Worm (Caenorhabditis elegans): ENCODE measurements around the gene F09E5.14.

The F09E5.14 gene

ce11 chrII:5321718-5322286 is 22.9 kb downstream of the F09E5.14 start:
- TF ChIP-seq rec-8 (tag; optimal IDR thresholded peaks at IDR 0.05) (no peak), attf-3 (GFP tag; conservative IDR thresholded peaks at IDR 0.05) (no peak), egrh-3 (GFP tag; IDR thresholded peaks at IDR 0.05) (peak; percentile 94), nhr-179 (tag; optimal IDR thresholded peaks at IDR 0.05) (no peak), ztf-22 (GFP tag; optimal IDR thresholded peaks at IDR 0.05) (peak; percentile 10), nhr-80 (tag; optimal IDR thresholded peaks at IDR 0.05) (peak; percentile 84), T26A5.8 (tag; optimal IDR thresholded peaks at IDR 0.05) (no peak), F10E7.11 (tag; optimal IDR thresholded peaks at IDR 0.05) (no peak), nhr-120 (GFP tag; IDR thresholded peaks at IDR 0.05) (no peak), ccch-3 (GFP tag; optimal IDR thresholded peaks at IDR 0.05) (no peak), ceh-27 (GFP tag; optimal IDR thresholded peaks at IDR 0.05) (peak; percentile 62), T07F8.4 (tag; optimal IDR thresholded peaks at IDR 0.05) (no peak), lin-40 (tag; optimal IDR thresholded peaks at IDR 0.05) (peak; percentile 55), ztf-25 (GFP tag; IDR thresholded peaks at IDR 0.05) (no peak), rpc-1 (optimal IDR thresholded peaks at IDR 0.05) (no peak), rpc-1 (tag; optimal IDR thresholded peaks at IDR 0.05) (no peak), F22D6.2 (tag; optimal IDR thresholded peaks at IDR 0.05) (no peak), efl-1 (GFP tag; optimal IDR thresholded peaks at IDR 0.05) (no peak), akir-1 (GFP tag; optimal IDR thresholded peaks at IDR 0.05) (no peak), lag-1 (GFP tag; IDR thresholded peaks at IDR 0.05) (no peak), hsf-1 (GFP tag; IDR thresholded peaks at IDR 0.05) (no peak), Y53F4B.3 (GFP tag; IDR thresholded peaks at IDR 0.05) (no peak), snpc-4 (GFP tag; optimal IDR thresholded peaks at IDR 0.05) (no peak), snpc-4 (tag; optimal IDR thresholded peaks at IDR 0.05) (no peak), egl-44 (GFP tag; IDR thresholded peaks at IDR 0.05) (no peak), him-1 (tag; optimal IDR thresholded peaks at IDR 0.05) (no peak), ekl-4 (GFP tag; IDR thresholded peaks at IDR 0.05) (no peak), lin-54 (GFP tag; optimal IDR thresholded peaks at IDR 0.05) (peak; percentile 31), ceh-100 (GFP tag; IDR thresholded peaks at IDR 0.05) (no peak), tbx-9 (tag; optimal IDR thresholded peaks at IDR 0.05; ENCODE audit: borderline replicate concordance) (no peak), pbrm-1 (GFP tag; IDR thresholded peaks at IDR 0.05) (no peak), let-607 (tag; optimal IDR thresholded peaks at IDR 0.05) (peak in 1 of 2 experiments; percentile 22), xnd-1 (tag; optimal IDR thresholded peaks at IDR 0.05) (no peak), attf-5 (GFP tag; optimal IDR thresholded peaks at IDR 0.05) (peak; percentile 11), cebp-1 (GFP tag; IDR thresholded peaks at IDR 0.05) (peak; percentile 91), cebp-1 (tag; optimal IDR thresholded peaks at IDR 0.05) (peak; percentile 97), hmg-20 (GFP tag; IDR thresholded peaks at IDR 0.05) (no peak), mcd-1 (GFP tag; IDR thresholded peaks at IDR 0.05) (peak; percentile 67), hlh-12 (tag; optimal IDR thresholded peaks at IDR 0.05) (no peak), dox-1 (GFP tag; IDR thresholded peaks at IDR 0.05) (peak; percentile 76), F52B5.7 (tag; optimal IDR thresholded peaks at IDR 0.05) (no peak), somi-1 (GFP tag; optimal IDR thresholded peaks at IDR 0.05) (peak; percentile 25), lsy-27 (tag; optimal IDR thresholded peaks at IDR 0.05; ENCODE audit: borderline replicate concordance, insufficient read depth) (no peak), ama-1 (optimal IDR thresholded peaks at IDR 0.05) (no peak), ama-1 (GFP tag; optimal IDR thresholded peaks at IDR 0.05) (no peak), ztf-6 (GFP tag; IDR thresholded peaks at IDR 0.05) (no peak), gei-17 (GFP tag; optimal IDR thresholded peaks at IDR 0.05) (peak; percentile 46), B0035.1 (tag; optimal IDR thresholded peaks at IDR 0.05) (no peak), Y79H2A.3 (GFP tag; conservative IDR thresholded peaks at IDR 0.05) (no peak), dpl-1 (GFP tag; optimal IDR thresholded peaks at IDR 0.05) (no peak)

All from whole organism, young adult.